Worm (Caenorhabditis elegans) whole organism, L2 larva: ENCODE measurements around the gene lab-2.

Experiments
- F13H6.1 ChIP-seq: sonication (generic microtip); optimal IDR thresholded peaks from 2 replicates; lab custom pipeline; 2016; ENCODE audit warnings: missing genetic modification characterization, missing compliant biosample characterization
- R02D3.7 ChIP-seq: fragments of 150-350 bp; optimal IDR thresholded peaks from 2 replicates; lab custom pipeline; 2014; ENCODE audit warnings: missing biosample characterization, missing genetic modification characterization
- alr-1 ChIP-seq: fragments of 150-350 bp; optimal IDR thresholded peaks from 2 replicates; lab custom pipeline; 2014; ENCODE audit warnings: missing biosample characterization, missing genetic modification characterization
- egl-27 ChIP-seq: sonication (generic microtip); optimal IDR thresholded peaks from 3 replicates; lab custom pipeline; 2017; ENCODE audit warnings: missing biosample characterization, missing genetic modification reagents, missing genetic modification characterization
- nhr-11 ChIP-seq: fragments of 150-350 bp; optimal IDR thresholded peaks from 2 replicates; lab custom pipeline; 2014; ENCODE audit warnings: missing biosample characterization, missing genetic modification characterization
- nhr-12 ChIP-seq: fragments of 150-350 bp; optimal IDR thresholded peaks from 2 replicates; lab custom pipeline; 2014; ENCODE audit warnings: missing biosample characterization, missing genetic modification characterization
- snpc-4 ChIP-seq: fragments of 150-350 bp; optimal IDR thresholded peaks from 2 replicates; lab custom pipeline; 2014; ENCODE audit warnings: missing biosample characterization, missing genetic modification characterization
- unc-62 ChIP-seq: fragments of 150-350 bp; optimal IDR thresholded peaks from 2 replicates; lab custom pipeline; 2014; ENCODE audit warnings: missing biosample characterization, missing genetic modification reagents, missing genetic modification characterization
- zag-1 ChIP-seq: fragments of 150-350 bp; optimal IDR thresholded peaks from 2 replicates; lab custom pipeline; 2014; ENCODE audit warnings: missing biosample characterization, missing genetic modification characterization

DNA sequence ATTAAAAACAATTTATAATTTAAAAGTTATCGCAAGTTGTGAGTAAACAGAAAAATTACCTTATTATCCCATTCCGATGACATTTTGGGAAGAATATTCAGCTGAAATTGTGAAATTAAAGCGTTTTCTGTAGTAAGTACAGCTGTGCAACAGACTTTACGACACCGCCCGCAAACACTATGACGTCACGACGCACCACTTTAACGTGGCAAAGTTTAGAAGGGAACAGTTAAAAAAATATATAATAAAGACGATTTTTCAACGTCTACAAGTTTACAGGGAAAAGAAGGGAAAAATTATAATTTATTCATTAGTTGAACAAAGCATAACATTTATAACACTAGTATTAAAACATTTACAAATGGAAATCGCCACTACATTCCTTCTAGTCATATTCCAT is 24.5 kb upstream of the lab-2 start, which contains the start of gene F08F8.9:
- TF ChIP-seq snpc-4 (tag; lab: Kevin White, UChicago) (no peak), alr-1 (tag; lab: Kevin White, UChicago) (no peak), R02D3.7 (tag; lab: Kevin White, UChicago) (no peak), nhr-11 (tag; lab: Kevin White, UChicago) (no peak), unc-62 (no peak), F13H6.1 (tag; lab: Kevin White, UChicago) (no peak), zag-1 (tag; lab: Kevin White, UChicago) (no peak), nhr-12 (tag; lab: Kevin White, UChicago) (no peak), egl-27 (tag; lab: Kevin White, UChicago) (no peak)
